Worm (Caenorhabditis elegans) whole organism, L4 larva: ENCODE results near the gene C33C12.7.

ENCODE experiments used
- nhr-10 ChIP-seq: fragments of 150-350 bp; optimal IDR thresholded peaks from 2 replicates; lab custom pipeline; 2014; ENCODE audit warnings: missing biosample characterization, missing genetic modification characterization
- nhr-28 ChIP-seq: fragments of 150-350 bp; optimal IDR thresholded peaks from 2 replicates; lab custom pipeline; 2014; ENCODE audit warnings: missing biosample characterization, missing genetic modification characterization
- zag-1 ChIP-seq: fragments of 150-350 bp; optimal IDR thresholded peaks from 2 replicates; lab custom pipeline; 2014; ENCODE audit warnings: missing biosample characterization, missing genetic modification characterization

DNA sequence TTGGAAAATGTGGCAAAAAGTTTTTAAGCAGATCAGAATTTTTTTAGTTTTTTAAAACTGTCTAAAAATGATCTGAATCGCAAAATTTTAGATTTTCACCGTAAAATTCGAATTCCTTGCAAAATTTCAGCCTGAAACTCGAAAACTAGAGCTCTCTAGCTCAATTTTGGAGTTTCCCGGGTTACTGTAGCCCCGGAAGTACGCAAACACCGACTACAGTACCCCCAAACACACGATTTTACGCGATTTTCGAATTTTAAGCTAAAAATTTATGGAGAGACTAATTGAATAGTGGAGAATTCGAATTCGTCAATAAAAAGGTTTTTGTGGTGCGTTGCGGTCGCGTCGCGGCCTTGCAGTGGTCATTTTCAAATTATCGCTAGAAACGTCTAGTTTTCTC is 11.5 kb upstream of the C33C12.7 start:
- TF ChIP-seq zag-1 (tag; lab: Kevin White, UChicago) (no peak), nhr-10 (tag; lab: Kevin White, UChicago) (no peak), nhr-28 (tag; lab: Kevin White, UChicago) (no peak)
